Worm (Caenorhabditis elegans): ENCODE measurements around the gene nrx-1.
A peak's percentile ranks its signal among the peaks of the same experiment; 100 is the strongest.

nrx-1 gene

DNA sequence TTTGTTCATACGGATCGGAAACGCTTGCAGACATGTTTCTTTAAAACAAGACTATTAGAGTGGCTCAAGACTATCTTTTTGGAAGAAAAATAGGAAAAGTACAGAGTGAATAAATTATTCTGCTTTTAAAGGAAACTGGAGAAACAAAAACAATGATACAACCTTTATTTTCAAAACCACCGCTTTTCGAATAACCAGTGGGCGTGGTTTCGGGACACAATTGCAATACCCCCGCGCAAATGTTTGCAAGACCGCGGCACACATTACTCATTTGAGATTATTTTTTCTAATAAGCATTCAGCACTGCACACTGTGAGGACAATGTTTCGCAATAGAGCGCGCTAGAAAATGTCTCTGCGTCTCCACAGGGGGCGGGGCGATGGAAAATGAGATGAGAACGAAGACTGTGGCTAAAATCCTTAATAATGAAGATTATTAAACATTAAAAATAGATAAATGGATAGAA, 16.9 kb upstream of the nrx-1 start, which contains the start of gene plrg-1 (continued):
- TF ChIP-seq nfya-1 (tag; optimal IDR thresholded peaks at IDR 0.05; ENCODE audit: borderline replicate concordance, insufficient read depth), result no peak
- peak; percentile 58 for TF ChIP-seq F52B5.7 (tag; optimal IDR thresholded peaks at IDR 0.05)
- TF ChIP-seq Y95B8A.8 (GFP tag; IDR thresholded peaks at IDR 0.05), result peak; percentile 79; the same call in 1 of the 2 replicates
- TF ChIP-seq aptf-2 (GFP tag; conservative IDR thresholded peaks at IDR 0.05), result no peak; the same call in 1 of the 2 replicates
- TF ChIP-seq ztf-28 (GFP tag; IDR thresholded peaks at IDR 0.05), result peak; percentile 82
- peak; percentile 69 for TF ChIP-seq tbp1 (GFP tag; optimal IDR thresholded peaks at IDR 0.05)
- peak; percentile 84 for TF ChIP-seq lin-40 (tag; optimal IDR thresholded peaks at IDR 0.05)
- peak; percentile 52 for TF ChIP-seq madf-10 (tag; optimal IDR thresholded peaks at IDR 0.05)
- TF ChIP-seq nhr-120 (GFP tag; IDR thresholded peaks at IDR 0.05), result no peak
- TF ChIP-seq F39B2.1 (GFP tag; IDR thresholded peaks at IDR 0.05), result no peak
- TF ChIP-seq ccch-3 (GFP tag; optimal IDR thresholded peaks at IDR 0.05), result no peak
- peak; percentile 27 for TF ChIP-seq somi-1 (GFP tag; optimal IDR thresholded peaks at IDR 0.05)
- TF ChIP-seq lsl-1 (GFP tag; optimal IDR thresholded peaks at IDR 0.05), result peak; percentile 74
- no peak for TF ChIP-seq nfya-2 (GFP tag; IDR thresholded peaks at IDR 0.05)
- peak; percentile 91 for TF ChIP-seq nhr-80 (tag; optimal IDR thresholded peaks at IDR 0.05)
- TF ChIP-seq atf-7 (tag; optimal IDR thresholded peaks at IDR 0.05), result peak; percentile 58
- 0 out of 2 replicates have a peak, but pooled peaks have one; percentile 49 for TF ChIP-seq lag-1 (GFP tag; IDR thresholded peaks at IDR 0.05)
- 0 out of 2 replicates have a peak, but pooled peaks have one; percentile 74 for TF ChIP-seq cebp-2 (GFP tag; IDR thresholded peaks at IDR 0.05)
- TF ChIP-seq him-1 (tag; optimal IDR thresholded peaks at IDR 0.05), result peak; percentile 47
- no peak for TF ChIP-seq ztf-22 (GFP tag; optimal IDR thresholded peaks at IDR 0.05)
- TF ChIP-seq B0261.1 (tag; optimal IDR thresholded peaks at IDR 0.05), result no peak
- peak; percentile 62 for TF ChIP-seq T07F8.4 (tag; optimal IDR thresholded peaks at IDR 0.05)
- no peak for TF ChIP-seq F57A8.1 (GFP tag; optimal IDR thresholded peaks at IDR 0.05)
- TF ChIP-seq Y79H2A.3 (GFP tag; conservative IDR thresholded peaks at IDR 0.05), result 0 out of 2 replicates have a peak, but pooled peaks have one; percentile 74
- TF ChIP-seq mel-28 (tag; optimal IDR thresholded peaks at IDR 0.05; ENCODE audit: borderline replicate concordance), result peak; percentile 32
- TF ChIP-seq rpc-1 (optimal IDR thresholded peaks at IDR 0.05), result peak; percentile 47
- TF ChIP-seq rpc-1 (tag; optimal IDR thresholded peaks at IDR 0.05), result no peak
- peak; percentile 98 for TF ChIP-seq dox-1 (GFP tag; IDR thresholded peaks at IDR 0.05)
- TF ChIP-seq repo-1 (tag; optimal IDR thresholded peaks at IDR 0.05), result peak; percentile 38
- TF ChIP-seq lin-35 (GFP tag; optimal IDR thresholded peaks at IDR 0.05), result peak in 1 of 3 experiments; percentile 76
- TF ChIP-seq F33H1.4 (GFP tag; IDR thresholded peaks at IDR 0.05), result peak; percentile 55
- peak; percentile 69 for TF ChIP-seq zfh-2 (GFP tag; conservative IDR thresholded peaks at IDR 0.05)
- TF ChIP-seq madf-8 (GFP tag; conservative IDR thresholded peaks at IDR 0.05), result peak; percentile 48; the same call in 1 of the 2 replicates
- peak; percentile 93 for TF ChIP-seq rcor-1 (GFP tag; IDR thresholded peaks at IDR 0.05)
- TF ChIP-seq fkh-3 (tag; optimal IDR thresholded peaks at IDR 0.05), result no peak
- peak; percentile 95 for TF ChIP-seq egl-44 (GFP tag; IDR thresholded peaks at IDR 0.05)
- peak; percentile 57 for TF ChIP-seq lsy-27 (tag; optimal IDR thresholded peaks at IDR 0.05; ENCODE audit: borderline replicate concordance, insufficient read depth)
- TF ChIP-seq nhr-90 (tag; optimal IDR thresholded peaks at IDR 0.05), result peak; percentile 40
- peak; percentile 84 for TF ChIP-seq F23B12.7 (tag; optimal IDR thresholded peaks at IDR 0.05; ENCODE audit: insufficient read depth)
- 0 out of 2 replicates have a peak, but pooled peaks have one; percentile 34 for TF ChIP-seq ceh-40 (GFP tag; IDR thresholded peaks at IDR 0.05)
- no peak for TF ChIP-seq unc-62 (GFP tag; optimal IDR thresholded peaks at IDR 0.05)
- peak; percentile 78 for TF ChIP-seq hsf-1 (GFP tag; IDR thresholded peaks at IDR 0.05)
- TF ChIP-seq Y67H2A.10 (GFP tag; conservative IDR thresholded peaks at IDR 0.05), result peak; percentile 31; the same call in 1 of the 2 replicates
- TF ChIP-seq snpc-1.1 (tag; optimal IDR thresholded peaks at IDR 0.05; ENCODE audit: insufficient read depth), result peak; percentile 51
- peak; percentile 89 for TF ChIP-seq madf-3 (GFP tag; IDR thresholded peaks at IDR 0.05)
- TF ChIP-seq athp-1 (tag; optimal IDR thresholded peaks at IDR 0.05), result peak; percentile 84
- no peak for TF ChIP-seq bed-2 (GFP tag; IDR thresholded peaks at IDR 0.05)
- no peak for TF ChIP-seq mxl-1 (tag; optimal IDR thresholded peaks at IDR 0.05)
